Worm (Caenorhabditis elegans) whole organism, early embryonic: ENCODE measurements around the gene W02B12.12.

Experiments
- B0310.2 ChIP-seq: sonication (generic microtip); optimal IDR thresholded peaks from 2 replicates; lab custom pipeline; 2016; ENCODE audit warnings: mild to moderate bottlenecking, missing genetic modification characterization, missing compliant biosample characterization
- F13C5.2 ChIP-seq: sonication (generic microtip); optimal IDR thresholded peaks from 2 replicates; lab custom pipeline; 2017; ENCODE audit warnings: mild to moderate bottlenecking, missing genetic modification characterization, inconsistent platforms, missing compliant biosample characterization
- aly-1 ChIP-seq: sonication (generic microtip); optimal IDR thresholded peaks from 2 replicates; lab custom pipeline; 2016; ENCODE audit warnings: missing genetic modification characterization, missing compliant biosample characterization
- ama-1 ChIP-seq: fragments of 150-350 bp; optimal IDR thresholded peaks from 2 replicates; lab custom pipeline; 2014
- ceh-13 ChIP-seq: fragments of 200-800 bp; sonication (Bioruptor generic); optimal IDR thresholded peaks from 2 replicates; lab custom pipeline; 2018; ENCODE audit warnings: mild to moderate bottlenecking, missing genetic modification characterization, missing compliant biosample characterization
- hmbx-1 ChIP-seq: sonication (generic microtip); optimal IDR thresholded peaks from 2 replicates; lab custom pipeline; 2016; ENCODE audit warnings: mild to moderate bottlenecking, missing genetic modification characterization, missing compliant biosample characterization
- hmg-4 ChIP-seq: fragments of 200-800 bp; sonication (Bioruptor generic); optimal IDR thresholded peaks from 2 replicates; lab custom pipeline; 2018; ENCODE audit warnings: mild to moderate bottlenecking, missing genetic modification characterization, missing compliant biosample characterization
- hnd-1 ChIP-seq: sonication (generic microtip); optimal IDR thresholded peaks from 2 replicates; lab custom pipeline; 2016; ENCODE audit warnings: missing genetic modification characterization, missing compliant biosample characterization
- scrt-1 ChIP-seq: fragments of 200-800 bp; sonication (Bioruptor generic); IDR thresholded peaks from 2 replicates; pipeline ENCODE4 v1.3.6; 2022; ENCODE audit warnings: missing genetic modification characterization, missing compliant biosample characterization
- sea-1 ChIP-seq: fragments of 200-800 bp; sonication (Bioruptor generic); conservative IDR thresholded peaks from 2 replicates; pipeline ENCODE4 v1.3.6; 2022; ENCODE audit warnings: missing genetic modification characterization, missing compliant biosample characterization
- tbx-11 ChIP-seq: fragments of 200-800 bp; sonication (Bioruptor generic); IDR thresholded peaks from 2 replicates; pipeline ENCODE4 v1.3.6; 2022; ENCODE audit warnings: missing genetic modification characterization, missing compliant biosample characterization

DNA sequence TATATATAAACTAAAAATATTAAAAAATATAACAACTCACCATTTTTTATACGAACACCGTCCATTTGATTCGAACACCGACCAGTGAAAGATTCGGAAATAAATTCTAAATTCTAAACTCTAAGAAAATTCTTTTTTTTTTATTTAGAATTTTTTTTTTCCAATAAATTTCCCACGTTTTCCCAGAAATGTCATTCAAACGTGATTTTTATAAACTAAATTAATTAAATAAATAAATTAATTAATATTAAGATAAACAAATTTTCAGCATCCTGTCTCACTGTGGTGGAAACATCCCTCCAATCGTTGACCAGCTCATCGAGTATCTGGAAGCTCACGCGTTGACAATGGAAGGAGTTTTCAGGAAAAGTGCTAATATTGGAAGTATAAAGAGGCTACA lies 11.4 kb downstream of the W02B12.12 start, which contains the start of gene klp-17:
- TF ChIP-seq hmbx-1 (tag; lab: Kevin White, UChicago) (no peak), B0310.2 (tag; lab: Kevin White, UChicago) (no peak), tbx-11 (GFP tag; lab: Robert Waterston, UW) (no peak), F13C5.2 (tag; lab: Kevin White, UChicago) (no peak), ceh-13 (GFP tag; lab: Kevin White, UChicago) (no peak), ama-1 (lab: Kevin White, UChicago) (no peak), hmg-4 (no peak), scrt-1 (GFP tag; lab: Robert Waterston, UW) (no peak), hnd-1 (tag; lab: Kevin White, UChicago) (no peak), sea-1 (no peak), aly-1 (no peak)
